Worm (Caenorhabditis elegans): ENCODE results near the gene B0252.5.

The B0252.5 gene

ce11 chrII:6913309-6913708 lies 5.4 kb downstream of the B0252.5 start, which contains the start of gene cyn-10:
cyn-10 (minus strand) TSS chrII:6913365.
- no peak for TF ChIP-seq nhr-10 (tag; optimal IDR thresholded peaks at IDR 0.05)
- peak; percentile 77 for TF ChIP-seq F13H6.1 (tag; optimal IDR thresholded peaks at IDR 0.05)
- TF ChIP-seq lsy-2 (tag; optimal IDR thresholded peaks at IDR 0.05), result peak; percentile 70 to 81
- no peak for TF ChIP-seq dmd-4 (tag; optimal IDR thresholded peaks at IDR 0.05)
- peak; percentile 94 for TF ChIP-seq gmeb-1 (tag; optimal IDR thresholded peaks at IDR 0.05)
- no peak for TF ChIP-seq elt-3 (tag; optimal IDR thresholded peaks at IDR 0.05)
- TF ChIP-seq snpc-4 (tag; optimal IDR thresholded peaks at IDR 0.05), result peak; percentile 49
- peak; percentile 96 for TF ChIP-seq sma-9 (GFP tag; optimal IDR thresholded peaks at IDR 0.05)
- no peak for TF ChIP-seq sma-9 (tag; optimal IDR thresholded peaks at IDR 0.05)
- peak; percentile 7 for TF ChIP-seq blmp-1 (tag; optimal IDR thresholded peaks at IDR 0.05; ENCODE audit: insufficient read depth)
- no peak for TF ChIP-seq R02D3.7 (tag; optimal IDR thresholded peaks at IDR 0.05)
- TF ChIP-seq C34F6.9 (tag; optimal IDR thresholded peaks at IDR 0.05), result peak; percentile 59
- peak; percentile 65 for TF ChIP-seq lin-13 (GFP tag; optimal IDR thresholded peaks at IDR 0.05)
- peak; percentile 57 for TF ChIP-seq nhr-6 (tag; optimal IDR thresholded peaks at IDR 0.05)
- no peak for TF ChIP-seq mab-5 (tag; optimal IDR thresholded peaks at IDR 0.05)
- no peak for TF ChIP-seq mdl-1 (tag; optimal IDR thresholded peaks at IDR 0.05)
- TF ChIP-seq nhr-129 (tag; optimal IDR thresholded peaks at IDR 0.05), result peak; percentile 27
- TF ChIP-seq sma-3 (GFP tag; optimal IDR thresholded peaks at IDR 0.05), result peak; percentile 86
- peak; percentile 50 for TF ChIP-seq crh-2 (tag; optimal IDR thresholded peaks at IDR 0.05)
- TF ChIP-seq nhr-21 (tag; optimal IDR thresholded peaks at IDR 0.05), result peak; percentile 56
- TF ChIP-seq sem-4 (tag; optimal IDR thresholded peaks at IDR 0.05), result no peak
- peak; percentile 70 for TF ChIP-seq unc-55 (GFP tag; optimal IDR thresholded peaks at IDR 0.05)

- no peak for TF ChIP-seq nhr-25 (tag; optimal IDR thresholded peaks at IDR 0.05)
- TF ChIP-seq C34F6.9 (tag; optimal IDR thresholded peaks at IDR 0.05), result peak; percentile 16
Measured at ce11 chrII:6909568-6910122, 9.0 kb downstream of the B0252.5 start, which contains the start of gene asm-1. asm-1 (plus strand) TSS chrII:6910072.

ce11 chrII:6908689-6909088 lies 10.0 kb downstream of the B0252.5 start:
- TF ChIP-seq nhr-23 (tag; optimal IDR thresholded peaks at IDR 0.05) (no peak), Y55F3AM.14 (GFP tag; optimal IDR thresholded peaks at IDR 0.05) (no peak), nhr-25 (tag; optimal IDR thresholded peaks at IDR 0.05) (no peak), ama-1 (optimal IDR thresholded peaks at IDR 0.05) (no peak), fos-1 (tag; optimal IDR thresholded peaks at IDR 0.05) (peak; percentile 37), ztf-4 (tag; optimal IDR thresholded peaks at IDR 0.05) (no peak), lin-13 (GFP tag; optimal IDR thresholded peaks at IDR 0.05) (no peak), elt-1 (tag; optimal IDR thresholded peaks at IDR 0.05) (no peak), snpc-4 (tag; optimal IDR thresholded peaks at IDR 0.05) (no peak), skn-1 (tag; optimal IDR thresholded peaks at IDR 0.05) (no peak), sma-9 (GFP tag; optimal IDR thresholded peaks at IDR 0.05) (no peak), sma-9 (tag; optimal IDR thresholded peaks at IDR 0.05) (no peak), aly-2 (tag; optimal IDR thresholded peaks at IDR 0.05) (no peak), mdl-1 (tag; optimal IDR thresholded peaks at IDR 0.05) (no peak), nhr-11 (tag; optimal IDR thresholded peaks at IDR 0.05) (no peak), lin-39 (tag; optimal IDR thresholded peaks at IDR 0.05) (no peak), nhr-6 (tag; optimal IDR thresholded peaks at IDR 0.05) (no peak), dmd-4 (tag; optimal IDR thresholded peaks at IDR 0.05) (no peak), R02D3.7 (tag; optimal IDR thresholded peaks at IDR 0.05) (no peak), lin-11 (tag; optimal IDR thresholded peaks at IDR 0.05) (no peak), nhr-237 (tag; optimal IDR thresholded peaks at IDR 0.05) (no peak), ztf-1 (GFP tag; conservative IDR thresholded peaks at IDR 0.05) (no peak), unc-62 (GFP tag; optimal IDR thresholded peaks at IDR 0.05) (no peak), mab-5 (tag; optimal IDR thresholded peaks at IDR 0.05) (no peak), ceh-82 (tag; optimal IDR thresholded peaks at IDR 0.05) (no peak), unc-39 (tag; optimal IDR thresholded peaks at IDR 0.05) (no peak), mbf-1 (tag; optimal IDR thresholded peaks at IDR 0.05) (no peak), peb-1 (tag; optimal IDR thresholded peaks at IDR 0.05) (no peak), zag-1 (tag; optimal IDR thresholded peaks at IDR 0.05) (no peak), nhr-129 (tag; optimal IDR thresholded peaks at IDR 0.05) (peak; percentile 12), ztf-11 (tag; optimal IDR thresholded peaks at IDR 0.05) (no peak), blmp-1 (tag; optimal IDR thresholded peaks at IDR 0.05; ENCODE audit: insufficient read depth) (peak; percentile 52), sma-3 (GFP tag; optimal IDR thresholded peaks at IDR 0.05) (no peak), crh-2 (tag; optimal IDR thresholded peaks at IDR 0.05) (no peak), C34F6.9 (tag; optimal IDR thresholded peaks at IDR 0.05) (peak; percentile 32), unc-55 (GFP tag; optimal IDR thresholded peaks at IDR 0.05) (no peak), nhr-21 (tag; optimal IDR thresholded peaks at IDR 0.05) (no peak)

Data from whole organism, L2 larva.